Worm (Caenorhabditis elegans) whole organism, L3 larva: Measurements from ENCODE around the gene srx-28.

Experiments
- aly-2 ChIP-seq: fragments of 150-350 bp; optimal IDR thresholded peaks from 2 replicates; lab custom pipeline; 2014; ENCODE audit warnings: missing biosample characterization, missing genetic modification characterization
- ceh-16 ChIP-seq: sonication (generic microtip); optimal IDR thresholded peaks from 2 replicates; lab custom pipeline; 2017; ENCODE audit warnings: missing biosample characterization, missing genetic modification characterization
- egl-27 ChIP-seq: sonication (generic microtip); optimal IDR thresholded peaks from 4 replicates; lab custom pipeline; 2017; ENCODE audit warnings: missing biosample characterization, missing genetic modification reagents, missing genetic modification characterization
- elt-3 ChIP-seq, 3 experiments: fragments of 150-350 bp in 1 of 3; sonication (generic microtip) in 2 of 3; optimal IDR thresholded peaks; 2 replicates in 2 of 3; 4 replicates in 1 of 3; lab custom pipeline; 2014 to 2017; ENCODE audit warnings: missing biosample characterization in 3 of 3, missing genetic modification characterization in 3 of 3
- hmg-11 ChIP-seq: sonication (generic microtip); optimal IDR thresholded peaks from 2 replicates; lab custom pipeline; 2016; ENCODE audit warnings: missing genetic modification characterization, missing compliant biosample characterization
- lin-39 ChIP-seq: fragments of 150-350 bp; optimal IDR thresholded peaks from 2 replicates; lab custom pipeline; 2018; ENCODE audit warnings: missing biosample characterization, missing genetic modification reagents, missing genetic modification characterization
- nhr-237 ChIP-seq: fragments of 150-350 bp; optimal IDR thresholded peaks from 2 replicates; lab custom pipeline; 2014; ENCODE audit warnings: missing biosample characterization, missing genetic modification characterization
- nhr-43 ChIP-seq: sonication (generic microtip); optimal IDR thresholded peaks from 2 replicates; lab custom pipeline; 2016; ENCODE audit warnings: mild to moderate bottlenecking, missing genetic modification characterization, missing compliant biosample characterization; ENCODE audit not compliant: poor library complexity, severe bottlenecking
- pha-4 ChIP-seq: fragments of 150-350 bp; optimal IDR thresholded peaks from 2 replicates; lab custom pipeline; 2014; ENCODE audit warnings: missing biosample characterization, missing genetic modification reagents, missing genetic modification characterization
- unc-39 ChIP-seq: sonication (generic microtip); optimal IDR thresholded peaks from 4 replicates; lab custom pipeline; 2017; ENCODE audit warnings: missing biosample characterization, missing genetic modification characterization

ce11 chrV:2753007-2753406 lies 4.1 kb downstream of the srx-28 start, which contains the start of gene srx-26:
- TF ChIP-seq unc-39 (tag; lab: Kevin White, UChicago) (no peak), lin-39 (tag; lab: Kevin White, UChicago) (no peak), pha-4 (tag; lab: Kevin White, UChicago) (no peak), nhr-237 (tag; lab: Kevin White, UChicago) (no peak), egl-27 (tag; lab: Kevin White, UChicago) (no peak), hmg-11 (tag; lab: Kevin White, UChicago) (no peak), elt-3 (tag; optimal IDR thresholded peaks at IDR 0.05; lab: Kevin White, UChicago) (no peak), nhr-43 (tag; lab: Kevin White, UChicago) (no peak), aly-2 (tag; lab: Kevin White, UChicago) (no peak), ceh-16 (tag; lab: Kevin White, UChicago) (no peak)
